1 fruit fly cellular context compared by ENCODE assay signal in the genomic region with DNA sequence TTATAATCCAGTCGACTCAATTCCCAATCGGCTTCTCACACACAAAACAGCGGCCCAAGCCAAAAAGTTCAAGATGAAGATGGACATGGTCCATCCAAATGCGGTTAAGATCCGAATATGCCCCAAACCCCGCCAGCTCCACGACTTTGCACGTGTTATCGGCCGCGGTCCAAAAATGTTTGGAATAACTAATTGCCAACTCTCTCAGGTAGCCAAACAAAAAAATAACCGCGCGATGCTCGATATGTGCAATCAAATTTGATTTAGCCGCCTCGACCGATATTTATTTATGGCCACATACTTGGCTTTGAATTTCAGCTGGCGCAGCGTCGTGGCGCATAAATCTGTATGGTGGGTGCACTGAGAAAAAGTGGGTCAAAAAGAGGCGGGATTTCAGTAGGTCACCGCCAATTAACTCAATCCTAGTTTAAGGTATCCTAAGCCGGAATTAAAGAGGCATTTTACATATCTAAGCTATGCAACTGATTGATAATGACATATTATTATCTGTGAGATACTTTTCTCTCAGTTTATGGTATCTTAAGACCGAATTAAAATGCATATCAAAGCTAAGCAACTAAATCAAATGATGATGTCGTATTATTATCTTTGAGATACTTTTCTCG.
A peak's percentile ranks its signal among the peaks of the same experiment; 100 is the strongest.
TF ChIP-seq lines count a peak whose summit lies in the region.

No protein-coding gene starts in this region.

TF ChIP-seq in whole organism, embryonic, 481 proteins besides CTCF, POLR2A, EP300 and RAD21 (continued from another document and continues in another):
- TF ChIP-seq ap (GFP tag; IDR thresholded peaks at IDR 0.05; lab: Robert Waterston, UW) (0 out of 2 replicates have a peak, but pooled peaks have one; percentile 45), CG32767 (GFP tag; IDR thresholded peaks at IDR 0.05; lab: Robert Waterston, UW) (peak; percentile 43; the same call in 1 of the 2 replicates), CG15601 (tag; optimal IDR thresholded peaks at IDR 0.05; lab: Kevin White, UChicago) (no peak), Gsc (GFP tag; IDR thresholded peaks at IDR 0.05; lab: Robert Waterston, UW) (no peak), Scr (GFP tag; IDR thresholded peaks at IDR 0.05; lab: Robert Waterston, UW; ENCODE audit: partially characterized antibody) (no peak), trem (tag; optimal IDR thresholded peaks at IDR 0.05; lab: Kevin White, UChicago) (no peak), Atf3 (GFP tag; optimal IDR thresholded peaks at IDR 0.05; lab: Kevin White, UChicago) (peak; percentile 9), org-1 (GFP tag; optimal IDR thresholded peaks at IDR 0.05; lab: Kevin White, UChicago) (peak; percentile 14), nmo (GFP tag; optimal IDR thresholded peaks at IDR 0.05; lab: Kevin White, UChicago) (peak; percentile 58), ara (GFP tag; IDR thresholded peaks at IDR 0.05; lab: Robert Waterston, UW) (no peak), Eip74EF (GFP tag; optimal IDR thresholded peaks at IDR 0.05; lab: Kevin White, UChicago) (no peak), unpg (GFP tag; optimal IDR thresholded peaks at IDR 0.05; lab: Kevin White, UChicago) (peak; percentile 50), Dek (tag; optimal IDR thresholded peaks at IDR 0.05; lab: Kevin White, UChicago) (no peak), her (GFP tag; optimal IDR thresholded peaks at IDR 0.05; lab: Kevin White, UChicago) (no peak), CG30403 (GFP tag; optimal IDR thresholded peaks at IDR 0.05; lab: Kevin White, UChicago) (peak; percentile 47), CG9609 (GFP tag; optimal IDR thresholded peaks at IDR 0.05; lab: Kevin White, UChicago) (peak; percentile 27), tna (GFP tag; IDR thresholded peaks at IDR 0.05; lab: Robert Waterston, UW; ENCODE audit: partially characterized antibody) (no peak), Dp (GFP tag; optimal IDR thresholded peaks at IDR 0.05; lab: Kevin White, UChicago) (no peak), Nf-YC (tag; optimal IDR thresholded peaks at IDR 0.05; lab: Kevin White, UChicago) (no peak), CG12744 (GFP tag; optimal IDR thresholded peaks at IDR 0.05; lab: Kevin White, UChicago) (no peak), CG2875 (GFP tag; optimal IDR thresholded peaks at IDR 0.05; lab: Kevin White, UChicago) (peak; percentile 40), Adf1 (GFP tag; IDR thresholded peaks at IDR 0.05; lab: Robert Waterston, UW) (no peak), ac (GFP tag; optimal IDR thresholded peaks at IDR 0.05; lab: Kevin White, UChicago) (no peak), shn (GFP tag; optimal IDR thresholded peaks at IDR 0.05; lab: Kevin White, UChicago) (peak; percentile 36), Optix (GFP tag; IDR thresholded peaks at IDR 0.05; lab: Robert Waterston, UW) (peak; percentile 60), grau (tag; optimal IDR thresholded peaks at IDR 0.05; lab: Kevin White, UChicago) (peak; percentile 45), CG3163 (GFP tag; optimal IDR thresholded peaks at IDR 0.05; lab: Kevin White, UChicago) (no peak), CG17612 (GFP tag; IDR thresholded peaks at IDR 0.05; lab: Robert Waterston, UW) (no peak), gsb (GFP tag; IDR thresholded peaks at IDR 0.05; lab: Robert Waterston, UW) (no peak), toy (GFP tag; IDR thresholded peaks at IDR 0.05; lab: Robert Waterston, UW) (no peak), CG4854 (GFP tag; optimal IDR thresholded peaks at IDR 0.05; lab: Kevin White, UChicago) (no peak), CG14014 (GFP tag; IDR thresholded peaks at IDR 0.05; lab: Robert Waterston, UW) (peak; percentile 31; the same call in 1 of the 2 replicates), Drgx (GFP tag; IDR thresholded peaks at IDR 0.05; lab: Robert Waterston, UW) (no peak), CG6272 (GFP tag; IDR thresholded peaks at IDR 0.05; lab: Robert Waterston, UW) (no peak), tll (GFP tag; optimal IDR thresholded peaks at IDR 0.05; lab: Kevin White, UChicago) (no peak), CG15073 (GFP tag; optimal IDR thresholded peaks at IDR 0.05; lab: Kevin White, UChicago) (no peak), CG42726 (GFP tag; IDR thresholded peaks at IDR 0.05; lab: Robert Waterston, UW; ENCODE audit: partially characterized antibody) (no peak), CG15479 (GFP tag; optimal IDR thresholded peaks at IDR 0.05; lab: Kevin White, UChicago) (no peak), HmgD (GFP tag; optimal IDR thresholded peaks at IDR 0.05; lab: Kevin White, UChicago) (no peak), CG4424 (GFP tag; optimal IDR thresholded peaks at IDR 0.05; lab: Kevin White, UChicago) (peak; percentile 55), NFAT (GFP tag; IDR thresholded peaks at IDR 0.05; lab: Robert Waterston, UW) (no peak), CG3065 (GFP tag; optimal IDR thresholded peaks at IDR 0.05; lab: Kevin White, UChicago) (no peak), CG30020 (tag; optimal IDR thresholded peaks at IDR 0.05; lab: Kevin White, UChicago) (no peak), CG43689 (GFP tag; IDR thresholded peaks at IDR 0.05; lab: Robert Waterston, UW) (peak; percentile 64; the same call in 1 of the 2 replicates), CG6175 (GFP tag; IDR thresholded peaks at IDR 0.05; lab: Robert Waterston, UW) (no peak), twi (tag; optimal IDR thresholded peaks at IDR 0.05; lab: Kevin White, UChicago) (no peak), Vsx1 (GFP tag; optimal IDR thresholded peaks at IDR 0.05; lab: Kevin White, UChicago) (no peak), pita (GFP tag; optimal IDR thresholded peaks at IDR 0.05; lab: Kevin White, UChicago) (no peak), slou (GFP tag; optimal IDR thresholded peaks at IDR 0.05; lab: Kevin White, UChicago) (no peak), Doc3 (GFP tag; IDR thresholded peaks at IDR 0.05; lab: Robert Waterston, UW; ENCODE audit: partially characterized antibody) (no peak), scrt (GFP tag; optimal IDR thresholded peaks at IDR 0.05; lab: Kevin White, UChicago) (no peak), inv (GFP tag; IDR thresholded peaks at IDR 0.05; lab: Robert Waterston, UW; ENCODE audit: partially characterized antibody) (no peak), z (GFP tag; IDR thresholded peaks at IDR 0.05; lab: Robert Waterston, UW) (no peak), pfk (GFP tag; optimal IDR thresholded peaks at IDR 0.05; lab: Kevin White, UChicago) (no peak), slbo (GFP tag; IDR thresholded peaks at IDR 0.05; lab: Robert Waterston, UW) (peak; percentile 34), Abd-B (GFP tag; optimal IDR thresholded peaks at IDR 0.05; lab: Kevin White, UChicago) (peak; percentile 44), bbx (GFP tag; IDR thresholded peaks at IDR 0.05; lab: Robert Waterston, UW; ENCODE audit: partially characterized antibody) (no peak), psq (GFP tag; optimal IDR thresholded peaks at IDR 0.05; lab: Kevin White, UChicago) (no peak), dan (GFP tag; IDR thresholded peaks at IDR 0.05; lab: Robert Waterston, UW) (no peak), ci (GFP tag; IDR thresholded peaks at IDR 0.05; lab: Robert Waterston, UW) (peak; percentile 77), Kr (GFP tag; optimal IDR thresholded peaks at IDR 0.05; lab: Kevin White, UChicago) (no peak), crol (GFP tag; IDR thresholded peaks at IDR 0.05; lab: Robert Waterston, UW) (no peak), CG12299 (tag; optimal IDR thresholded peaks at IDR 0.05; lab: Kevin White, UChicago) (no peak), ewg (GFP tag; optimal IDR thresholded peaks at IDR 0.05; lab: Kevin White, UChicago) (peak; percentile 39), Aef1 (GFP tag; IDR thresholded peaks at IDR 0.05; lab: Robert Waterston, UW) (peak; percentile 45; the same call in 2 of the 3 replicates), bowl (GFP tag; IDR thresholded peaks at IDR 0.05; lab: Robert Waterston, UW) (peak; percentile 34; the same call in 1 of the 2 replicates), CG17359 (tag; optimal IDR thresholded peaks at IDR 0.05; lab: Kevin White, UChicago) (peak; percentile 70), CG17385 (GFP tag; optimal IDR thresholded peaks at IDR 0.05; lab: Kevin White, UChicago) (peak; percentile 20), al (GFP tag; IDR thresholded peaks at IDR 0.05; lab: Robert Waterston, UW) (no peak), mam (GFP tag; optimal IDR thresholded peaks at IDR 0.05; lab: Kevin White, UChicago) (no peak), crc (GFP tag; optimal IDR thresholded peaks at IDR 0.05; lab: Kevin White, UChicago) (no peak), esg (GFP tag; conservative IDR thresholded peaks at IDR 0.05; lab: Robert Waterston, UW) (peak; percentile 66), CG6791 (GFP tag; IDR thresholded peaks at IDR 0.05; lab: Robert Waterston, UW; ENCODE audit: partially characterized antibody) (no peak), CG10209 (GFP tag; optimal IDR thresholded peaks at IDR 0.05; lab: Kevin White, UChicago) (peak; percentile 34), fd64A (GFP tag; optimal IDR thresholded peaks at IDR 0.05; lab: Kevin White, UChicago) (no peak), p53 (GFP tag; optimal IDR thresholded peaks at IDR 0.05; lab: Kevin White, UChicago) (no peak), lov (optimal IDR thresholded peaks at IDR 0.05; lab: Kevin White, UChicago) (no peak), lov (GFP tag; IDR thresholded peaks at IDR 0.05; lab: Robert Waterston, UW) (no peak), Nf-YB (GFP tag; optimal IDR thresholded peaks at IDR 0.05; lab: Kevin White, UChicago) (no peak), CG1603 (tag; optimal IDR thresholded peaks at IDR 0.05; lab: Kevin White, UChicago) (peak; percentile 82), sima (GFP tag; optimal IDR thresholded peaks at IDR 0.05; lab: Kevin White, UChicago) (no peak), Ets97D (GFP tag; optimal IDR thresholded peaks at IDR 0.05; lab: Kevin White, UChicago) (no peak), TFAM (GFP tag; optimal IDR thresholded peaks at IDR 0.05; lab: Kevin White, UChicago) (no peak), CG11723 (GFP tag; optimal IDR thresholded peaks at IDR 0.05; lab: Kevin White, UChicago) (peak; percentile 12), ken (GFP tag; IDR thresholded peaks at IDR 0.05; lab: Robert Waterston, UW) (peak; percentile 55; the same call in 1 of the 3 replicates), CG17802 (tag; optimal IDR thresholded peaks at IDR 0.05; lab: Kevin White, UChicago) (peak; percentile 25), CG7372 (GFP tag; IDR thresholded peaks at IDR 0.05; lab: Robert Waterston, UW) (no peak), chif (GFP tag; optimal IDR thresholded peaks at IDR 0.05; lab: Kevin White, UChicago) (peak in 1 of 2 experiments; percentile 48), maf-S (GFP tag; optimal IDR thresholded peaks at IDR 0.05; lab: Kevin White, UChicago) (no peak), CG10462 (GFP tag; optimal IDR thresholded peaks at IDR 0.05; lab: Kevin White, UChicago) (no peak), CG14667 (GFP tag; IDR thresholded peaks at IDR 0.05; lab: Robert Waterston, UW) (peak; percentile 25; the same call in 1 of the 2 replicates), CG34224 (GFP tag; IDR thresholded peaks at IDR 0.05; lab: Robert Waterston, UW; ENCODE audit: partially characterized antibody) (no peak), Atf-2 (GFP tag; optimal IDR thresholded peaks at IDR 0.05; lab: Kevin White, UChicago) (peak; percentile 47), otp (GFP tag; IDR thresholded peaks at IDR 0.05; lab: Robert Waterston, UW) (peak; percentile 58; the same call in 1 of the 3 replicates), CG13424 (tag; optimal IDR thresholded peaks at IDR 0.05; lab: Kevin White, UChicago) (peak; percentile 46), prd (optimal IDR thresholded peaks at IDR 0.05; lab: Kevin White, UChicago) (no peak), prd (GFP tag; IDR thresholded peaks at IDR 0.05; lab: Robert Waterston, UW) (peak; percentile 70; the same call in 2 of the 3 replicates), CG14050 (GFP tag; IDR thresholded peaks at IDR 0.05; lab: Robert Waterston, UW) (peak; percentile 54; the same call in 2 of the 3 replicates), Oaz (GFP tag; IDR thresholded peaks at IDR 0.05; lab: Robert Waterston, UW) (peak; percentile 38; the same call in 1 of the 2 replicates), corto (GFP tag; optimal IDR thresholded peaks at IDR 0.05; lab: Kevin White, UChicago) (no peak), wek (GFP tag; optimal IDR thresholded peaks at IDR 0.05; lab: Kevin White, UChicago) (no peak), sisA (GFP tag; IDR thresholded peaks at IDR 0.05; lab: Robert Waterston, UW) (peak; percentile 63), Jarid2 (GFP tag; optimal IDR thresholded peaks at IDR 0.05; lab: Kevin White, UChicago) (no peak), GATAe (GFP tag; conservative IDR thresholded peaks at IDR 0.05; lab: Robert Waterston, UW) (no peak), CG8388 (GFP tag; optimal IDR thresholded peaks at IDR 0.05; lab: Kevin White, UChicago) (peak; percentile 8), Sox102F (GFP tag; optimal IDR thresholded peaks at IDR 0.05; lab: Kevin White, UChicago) (peak; percentile 76), CG7786 (GFP tag; optimal IDR thresholded peaks at IDR 0.05; lab: Kevin White, UChicago) (peak; percentile 17), chinmo (GFP tag; IDR thresholded peaks at IDR 0.05; lab: Robert Waterston, UW; ENCODE audit: partially characterized antibody) (0 out of 4 replicates have a peak, but pooled peaks have one; percentile 46), E2f1 (GFP tag; IDR thresholded peaks at IDR 0.05; lab: Robert Waterston, UW) (peak; percentile 26; the same call in 1 of the 2 replicates), cato (GFP tag; optimal IDR thresholded peaks at IDR 0.05; lab: Kevin White, UChicago; ENCODE audit: borderline replicate concordance) (peak; percentile 28), Stat92E (GFP tag; optimal IDR thresholded peaks at IDR 0.05; lab: Kevin White, UChicago) (no peak), lmd (GFP tag; IDR thresholded peaks at IDR 0.05; lab: Robert Waterston, UW) (peak; percentile 43), CkIIα-i1 (GFP tag; IDR thresholded peaks at IDR 0.05; lab: Robert Waterston, UW) (no peak), CG10267 (tag; optimal IDR thresholded peaks at IDR 0.05; lab: Kevin White, UChicago) (peak; percentile 3), CG14710 (tag; optimal IDR thresholded peaks at IDR 0.05; lab: Kevin White, UChicago) (no peak), Doc2 (GFP tag; IDR thresholded peaks at IDR 0.05; lab: Robert Waterston, UW) (no peak), Dbx (GFP tag; IDR thresholded peaks at IDR 0.05; lab: Robert Waterston, UW) (no peak), CG7928 (GFP tag; optimal IDR thresholded peaks at IDR 0.05; lab: Kevin White, UChicago) (no peak), CG8944 (GFP tag; optimal IDR thresholded peaks at IDR 0.05; lab: Kevin White, UChicago) (peak; percentile 9), CG13287 (GFP tag; IDR thresholded peaks at IDR 0.05; lab: Robert Waterston, UW; ENCODE audit: partially characterized antibody) (no peak), hkb (optimal IDR thresholded peaks at IDR 0.05; lab: Kevin White, UChicago) (no peak), hkb (GFP tag; IDR thresholded peaks at IDR 0.05; lab: Robert Waterston, UW) (peak; percentile 70), sim (GFP tag; IDR thresholded peaks at IDR 0.05; lab: Robert Waterston, UW) (no peak), Gug (GFP tag; IDR thresholded peaks at IDR 0.05; lab: Robert Waterston, UW) (peak; percentile 41; the same call in 2 of the 4 replicates)
